Worm (Caenorhabditis elegans) whole organism, L3 larva: ENCODE measurements around the gene col-98.
A peak's percentile ranks its signal among the peaks of the same experiment; 100 is the strongest.

Experiments used
- ZK546.5 ChIP-seq: sonication (generic microtip); optimal IDR thresholded peaks from 2 replicates; lab custom pipeline; 2017; ENCODE audit warnings: missing biosample characterization, missing genetic modification characterization
- aly-2 ChIP-seq: fragments of 150-350 bp; optimal IDR thresholded peaks from 2 replicates; lab custom pipeline; 2014; ENCODE audit warnings: missing biosample characterization, missing genetic modification characterization
- ceh-16 ChIP-seq: sonication (generic microtip); optimal IDR thresholded peaks from 2 replicates; lab custom pipeline; 2017; ENCODE audit warnings: missing biosample characterization, missing genetic modification characterization
- ceh-28 ChIP-seq: fragments of 150-350 bp; optimal IDR thresholded peaks from 2 replicates; lab custom pipeline; 2014; ENCODE audit warnings: missing biosample characterization, missing genetic modification reagents, missing genetic modification characterization
- ceh-9 ChIP-seq: sonication (generic microtip); optimal IDR thresholded peaks from 2 replicates; lab custom pipeline; 2018; ENCODE audit warnings: missing biosample characterization, missing genetic modification characterization
- daf-12 ChIP-seq: fragments of 150-350 bp; optimal IDR thresholded peaks from 2 replicates; lab custom pipeline; 2014; ENCODE audit warnings: missing biosample characterization, missing genetic modification reagents, missing genetic modification characterization
- egl-27 ChIP-seq: sonication (generic microtip); optimal IDR thresholded peaks from 4 replicates; lab custom pipeline; 2017; ENCODE audit warnings: missing biosample characterization, missing genetic modification reagents, missing genetic modification characterization
- egl-5 ChIP-seq: fragments of 150-350 bp; optimal IDR thresholded peaks from 2 replicates; lab custom pipeline; 2017; ENCODE audit warnings: missing biosample characterization, missing genetic modification reagents, missing genetic modification characterization, inconsistent platforms
- eor-1 ChIP-seq, 2 experiments: fragments of 150-350 bp; optimal IDR thresholded peaks; 2 replicates each; lab custom pipeline; 2014 to 2018; ENCODE audit warnings: missing biosample characterization in 2 of 2, missing genetic modification characterization in 2 of 2
- fkh-10 ChIP-seq: sonication (generic microtip); optimal IDR thresholded peaks from 2 replicates; lab custom pipeline; 2017; ENCODE audit warnings: missing biosample characterization, missing genetic modification reagents, missing genetic modification characterization
- fkh-2 ChIP-seq: fragments of 150-350 bp; optimal IDR thresholded peaks from 2 replicates; lab custom pipeline; 2014; ENCODE audit warnings: missing biosample characterization, missing genetic modification reagents, missing genetic modification characterization
- fos-1 ChIP-seq: fragments of 150-350 bp; optimal IDR thresholded peaks from 2 replicates; lab custom pipeline; 2014; ENCODE audit warnings: missing biosample characterization, missing genetic modification characterization
- hmg-11 ChIP-seq: sonication (generic microtip); optimal IDR thresholded peaks from 2 replicates; lab custom pipeline; 2016; ENCODE audit warnings: missing genetic modification characterization, missing compliant biosample characterization
- jun-1 ChIP-seq: fragments of 150-350 bp; optimal IDR thresholded peaks from 2 replicates; lab custom pipeline; 2014; ENCODE audit warnings: missing biosample characterization, missing genetic modification reagents, missing genetic modification characterization
- lin-15B ChIP-seq: fragments of 150-350 bp; optimal IDR thresholded peaks from 2 replicates; lab custom pipeline; 2014; ENCODE audit warnings: missing biosample characterization, missing genetic modification characterization
- lin-39 ChIP-seq: fragments of 150-350 bp; optimal IDR thresholded peaks from 2 replicates; lab custom pipeline; 2018; ENCODE audit warnings: missing biosample characterization, missing genetic modification reagents, missing genetic modification characterization
- mdl-1 ChIP-seq: fragments of 150-350 bp; optimal IDR thresholded peaks from 2 replicates; lab custom pipeline; 2014; ENCODE audit warnings: missing biosample characterization, missing genetic modification characterization
- nfya-1 ChIP-seq: sonication (generic microtip); optimal IDR thresholded peaks from 2 replicates; lab custom pipeline; 2017; ENCODE audit warnings: missing genetic modification characterization, mild to moderate bottlenecking, missing compliant biosample characterization, antibody characterized with exemption, moderate library complexity; ENCODE audit not compliant: insufficient read depth
- nhr-11 ChIP-seq: fragments of 150-350 bp; optimal IDR thresholded peaks from 2 replicates; lab custom pipeline; 2014; ENCODE audit warnings: missing biosample characterization, missing genetic modification characterization
- nhr-12 ChIP-seq: fragments of 150-350 bp; optimal IDR thresholded peaks from 2 replicates; lab custom pipeline; 2014; ENCODE audit warnings: missing biosample characterization, missing genetic modification characterization
- nhr-23 ChIP-seq: fragments of 150-350 bp; optimal IDR thresholded peaks from 2 replicates; lab custom pipeline; 2014; ENCODE audit warnings: missing biosample characterization, missing genetic modification reagents, missing genetic modification characterization
- nhr-237 ChIP-seq: fragments of 150-350 bp; optimal IDR thresholded peaks from 2 replicates; lab custom pipeline; 2014; ENCODE audit warnings: missing biosample characterization, missing genetic modification characterization
- nhr-25 ChIP-seq: sonication (generic microtip); optimal IDR thresholded peaks from 2 replicates; lab custom pipeline; 2017; ENCODE audit warnings: missing biosample characterization, missing genetic modification characterization
- nhr-43 ChIP-seq: sonication (generic microtip); optimal IDR thresholded peaks from 2 replicates; lab custom pipeline; 2016; ENCODE audit warnings: mild to moderate bottlenecking, missing genetic modification characterization, missing compliant biosample characterization; ENCODE audit not compliant: poor library complexity, severe bottlenecking
- nhr-77 ChIP-seq: fragments of 150-350 bp; optimal IDR thresholded peaks from 2 replicates; lab custom pipeline; 2014; ENCODE audit warnings: missing biosample characterization, missing genetic modification characterization
- pha-4 ChIP-seq: fragments of 150-350 bp; optimal IDR thresholded peaks from 2 replicates; lab custom pipeline; 2014; ENCODE audit warnings: missing biosample characterization, missing genetic modification reagents, missing genetic modification characterization
- pqm-1 ChIP-seq: fragments of 150-350 bp; optimal IDR thresholded peaks from 2 replicates; lab custom pipeline; 2017; ENCODE audit warnings: missing biosample characterization, missing genetic modification characterization, inconsistent platforms
- sea-2 ChIP-seq: fragments of 150-350 bp; sonication (generic microtip); optimal IDR thresholded peaks from 4 replicates; lab custom pipeline; 2014; ENCODE audit warnings: missing biosample characterization, missing genetic modification reagents, missing genetic modification characterization
- skn-1 ChIP-seq: fragments of 150-350 bp; optimal IDR thresholded peaks from 2 replicates; lab custom pipeline; 2014; ENCODE audit warnings: missing biosample characterization, missing genetic modification characterization
- snpc-4 ChIP-seq: fragments of 150-350 bp; optimal IDR thresholded peaks from 2 replicates; lab custom pipeline; 2014; ENCODE audit warnings: missing biosample characterization, missing genetic modification characterization
- unc-62 ChIP-seq: fragments of 150-350 bp; sonication (generic microtip); optimal IDR thresholded peaks from 4 replicates; lab custom pipeline; 2014; ENCODE audit warnings: missing biosample characterization, missing genetic modification reagents, missing genetic modification characterization
- zag-1 ChIP-seq: fragments of 150-350 bp; optimal IDR thresholded peaks from 2 replicates; lab custom pipeline; 2014; ENCODE audit warnings: missing biosample characterization, missing genetic modification characterization
- ztf-4 ChIP-seq: fragments of 150-350 bp; optimal IDR thresholded peaks from 2 replicates; lab custom pipeline; 2014; ENCODE audit warnings: missing biosample characterization, missing genetic modification characterization

col-98 gene

DNA sequence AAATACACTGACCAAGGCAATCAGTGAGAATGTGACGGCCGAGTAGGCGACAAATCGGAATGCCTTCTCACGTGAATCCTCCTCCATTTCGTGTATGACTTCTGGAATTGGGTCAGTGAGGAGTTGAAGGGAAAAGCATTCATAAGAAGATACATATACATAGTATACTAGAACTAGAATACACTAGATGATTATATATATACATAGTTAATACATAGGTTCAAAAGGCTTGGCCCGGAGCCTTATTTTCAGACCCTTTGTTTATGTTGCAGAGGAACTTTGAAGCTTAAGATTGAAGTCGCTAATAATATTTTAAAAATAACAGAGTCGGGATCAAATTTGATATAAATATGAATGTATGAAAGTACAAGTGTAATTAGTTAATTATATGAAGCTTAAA lies 25.2 kb upstream of the col-98 start, which contains the start of gene col-97:
Gene col-97 (minus strand): TSS at position 101 of the 400 bp plus-strand sequence.
- no peak for TF ChIP-seq snpc-4 (tag; lab: Kevin White, UChicago)
- no peak for TF ChIP-seq nhr-77 (tag; lab: Kevin White, UChicago)
- TF ChIP-seq ceh-28 (tag; lab: Kevin White, UChicago) = no peak

ce11 chrIII:12998252-12998651 lies 20.6 kb upstream of the col-98 start:
- TF ChIP-seq nhr-237 (tag; lab: Kevin White, UChicago) (no peak), egl-27 (tag; lab: Kevin White, UChicago) (no peak), lin-39 (tag; lab: Kevin White, UChicago) (no peak)

ce11 chrIII:13000457-13000856 lies 18.4 kb upstream of the col-98 start, which contains the start of gene ZK1010.8:
ZK1010.8 (minus strand) TSS chrIII:13000670.
- TF ChIP-seq unc-62 (no peak), pha-4 (tag; lab: Kevin White, UChicago) (peak; percentile 55)

DNA sequence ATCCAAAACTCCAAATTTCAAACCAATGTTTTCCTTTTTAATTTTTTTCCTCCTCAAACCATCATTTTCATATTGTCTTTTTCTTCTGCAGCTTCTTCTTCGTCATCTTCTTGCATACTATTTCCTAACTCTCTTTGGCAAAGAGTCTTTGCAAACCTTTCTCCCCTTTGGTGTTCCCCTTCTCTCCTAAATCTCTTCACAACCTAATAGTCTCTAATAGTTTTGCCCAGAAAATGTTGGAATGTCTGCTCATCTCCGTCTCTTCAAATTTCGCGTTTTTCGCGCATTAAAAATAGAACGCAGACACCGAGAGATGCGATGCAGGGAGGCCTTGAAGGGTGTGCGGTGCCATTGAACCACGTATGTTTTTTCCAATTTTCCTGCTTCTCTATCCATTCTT lies 16.7 kb upstream of the col-98 start, which contains the start of gene ZK1010.10:
Gene ZK1010.10 (plus strand): TSS at position 286 of the 400 bp plus-strand sequence.
- TF ChIP-seq nhr-77 (tag; lab: Kevin White, UChicago) = no peak
- TF ChIP-seq lin-15B = peak; percentile 39
- TF ChIP-seq fkh-2 (tag; lab: Kevin White, UChicago) = no peak
- TF ChIP-seq lin-39 (tag; lab: Kevin White, UChicago) = peak; percentile 57
- no peak for TF ChIP-seq ceh-9 (tag; lab: Kevin White, UChicago)
- TF ChIP-seq ceh-28 (tag; lab: Kevin White, UChicago) = peak; percentile 43
- TF ChIP-seq jun-1 (tag; lab: Kevin White, UChicago) = peak; percentile 7
- TF ChIP-seq aly-2 = no peak
- TF ChIP-seq nhr-11 (tag; lab: Kevin White, UChicago) = no peak
- TF ChIP-seq sea-2 (GFP tag; lab: Kevin White, UChicago) = no peak
- no peak for TF ChIP-seq zag-1 (tag; lab: Kevin White, UChicago)
- peak; percentile 11 for TF ChIP-seq nhr-23 (tag; lab: Kevin White, UChicago)
- TF ChIP-seq hmg-11 (tag; lab: Kevin White, UChicago) = peak; percentile 82
- no peak for TF ChIP-seq ZK546.5
- TF ChIP-seq daf-12 (tag; lab: Kevin White, UChicago) = no peak
- no peak for TF ChIP-seq fos-1
- TF ChIP-seq nfya-1 (tag; lab: Kevin White, UChicago) = peak; percentile 85
- peak; percentile 27 for TF ChIP-seq pqm-1 (tag; lab: Kevin White, UChicago)
- peak; percentile 16 for TF ChIP-seq nhr-25 (tag; lab: Kevin White, UChicago)
- no peak for TF ChIP-seq ztf-4 (tag; lab: Kevin White, UChicago)
- peak; percentile 30 for TF ChIP-seq egl-5 (tag; lab: Kevin White, UChicago)

ce11 chrIII:13004316-13004715 lies 14.5 kb upstream of the col-98 start:
- TF ChIP-seq unc-62 = no peak
- no peak for TF ChIP-seq ceh-28 (tag; lab: Kevin White, UChicago)
- TF ChIP-seq skn-1 (tag; lab: Kevin White, UChicago) = no peak
- TF ChIP-seq, all 47 proteins: peak for 0

DNA sequence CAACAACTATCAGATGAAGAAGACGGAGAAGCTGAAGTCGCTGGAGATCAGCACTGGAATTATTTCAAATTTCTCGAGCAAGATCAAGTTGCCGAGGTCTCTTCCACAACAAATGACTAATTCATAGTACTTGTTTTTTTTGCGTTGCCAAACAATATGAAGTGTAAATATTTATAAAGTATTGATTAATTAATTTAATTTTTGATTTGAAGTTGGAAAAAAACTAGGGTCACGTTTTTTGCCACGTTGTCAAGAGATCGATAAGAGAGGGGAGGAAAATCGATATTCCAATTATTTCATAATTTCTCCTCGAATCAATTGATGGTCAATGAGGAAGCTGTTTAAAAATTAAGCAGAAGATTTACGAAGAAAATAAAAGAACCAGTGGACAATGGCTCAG lies 13.6 kb upstream of the col-98 start, which contains the start of gene snf-7:
Gene snf-7 (plus strand): TSS at position 301 of the 400 bp plus-strand sequence.
- TF ChIP-seq nhr-11 (tag; lab: Kevin White, UChicago) (no peak), lin-39 (tag; lab: Kevin White, UChicago) (no peak)
- TF ChIP-seq, all 47 proteins: peak for 0

DNA sequence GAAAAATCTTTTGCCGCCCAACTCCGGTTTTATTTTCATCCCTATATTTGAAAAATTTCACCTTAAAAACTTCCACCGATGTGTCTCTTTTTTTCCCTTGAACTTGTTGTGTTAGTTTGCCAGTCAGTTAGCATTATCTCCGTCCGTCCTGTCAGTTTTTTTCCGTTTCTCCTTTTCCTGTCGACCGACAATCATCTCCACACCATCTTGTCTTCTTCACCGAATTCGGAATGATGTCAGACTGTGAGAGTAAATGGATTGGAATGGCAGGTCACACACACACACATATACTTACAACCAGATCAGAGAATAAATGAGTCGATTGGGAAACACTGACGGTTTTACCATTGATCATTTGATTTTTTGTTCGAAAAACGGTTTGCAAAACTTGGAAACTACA lies 6.9 kb upstream of the col-98 start:
- no peak for TF ChIP-seq aly-2
- no peak for TF ChIP-seq eor-1 (tag; optimal IDR thresholded peaks at IDR 0.05; lab: Kevin White, UChicago)
- TF ChIP-seq nhr-43 (tag; lab: Kevin White, UChicago) = no peak
- TF ChIP-seq mdl-1 (tag; lab: Kevin White, UChicago) = no peak
- peak; percentile 4 for TF ChIP-seq unc-62
- TF ChIP-seq ceh-9 (tag; lab: Kevin White, UChicago) = no peak
- TF ChIP-seq fkh-10 (GFP tag; lab: Kevin White, UChicago) = no peak
- peak; percentile 74 for TF ChIP-seq nhr-23 (tag; lab: Kevin White, UChicago)
- TF ChIP-seq hmg-11 (tag; lab: Kevin White, UChicago) = no peak
- TF ChIP-seq nhr-11 (tag; lab: Kevin White, UChicago) = no peak
- TF ChIP-seq lin-39 (tag; lab: Kevin White, UChicago) = no peak
- no peak for TF ChIP-seq nhr-12 (tag; lab: Kevin White, UChicago)
- TF ChIP-seq ceh-16 (tag; lab: Kevin White, UChicago) = no peak
- TF ChIP-seq zag-1 (tag; lab: Kevin White, UChicago) = no peak
